Worm (Caenorhabditis elegans) whole organism, L2 larva: ENCODE data around the gene str-244.

ENCODE experiments used
- ZK546.5 ChIP-seq: sonication (generic microtip); optimal IDR thresholded peaks from 2 replicates; lab custom pipeline; 2017; ENCODE audit warnings: missing biosample characterization, missing genetic modification characterization
- aly-2 ChIP-seq: fragments of 150-350 bp; optimal IDR thresholded peaks from 2 replicates; lab custom pipeline; 2014; ENCODE audit warnings: missing biosample characterization, missing genetic modification characterization
- nhr-237 ChIP-seq: fragments of 150-350 bp; optimal IDR thresholded peaks from 2 replicates; lab custom pipeline; 2014; ENCODE audit warnings: missing biosample characterization, missing genetic modification characterization
- nhr-25 ChIP-seq: fragments of 150-350 bp; sonication (generic microtip); optimal IDR thresholded peaks from 3 replicates; lab custom pipeline; 2014; ENCODE audit warnings: missing biosample characterization, missing genetic modification characterization
- sem-4 ChIP-seq: fragments of 150-350 bp; optimal IDR thresholded peaks from 2 replicates; lab custom pipeline; 2014; ENCODE audit warnings: missing biosample characterization, missing genetic modification reagents, missing genetic modification characterization
- ztf-1 ChIP-seq: fragments of 200-800 bp; sonication (Bioruptor generic); conservative IDR thresholded peaks from 2 replicates; pipeline ENCODE4 v1.3.6; 2022; ENCODE audit warnings: missing genetic modification characterization, missing compliant biosample characterization

DNA sequence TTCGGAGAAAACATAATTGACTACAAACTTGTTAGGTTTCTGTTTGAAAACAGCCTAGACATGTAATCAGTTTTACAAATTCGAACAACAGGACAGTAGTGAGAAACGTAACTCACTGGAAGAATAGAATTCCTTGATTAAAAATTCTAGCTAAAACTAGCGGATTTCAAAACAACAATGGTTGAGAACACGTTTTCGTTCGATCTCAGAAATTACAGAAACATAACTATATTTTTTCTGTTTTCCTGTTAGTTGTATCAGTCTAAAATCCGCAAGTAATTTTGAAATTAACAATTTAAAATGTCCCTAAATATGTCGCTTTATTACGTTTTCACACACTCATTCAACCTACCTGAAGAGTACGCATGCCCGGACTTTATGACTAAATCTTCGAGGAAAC lies 27.4 kb upstream of the str-244 start, which contains the start of gene srt-8:
- TF ChIP-seq nhr-25 (tag; lab: Kevin White, UChicago), result no peak
- no peak for TF ChIP-seq sem-4 (tag; lab: Kevin White, UChicago)
- no peak for TF ChIP-seq ztf-1 (GFP tag; lab: Robert Waterston, UW)
- TF ChIP-seq ZK546.5 (tag; lab: Kevin White, UChicago), result no peak
- TF ChIP-seq nhr-237 (tag; lab: Kevin White, UChicago), result no peak
- no peak for TF ChIP-seq aly-2 (tag; lab: Kevin White, UChicago)
